Fruit fly (Drosophila melanogaster): Measurements from ENCODE around the gene sofe.

Gene sofe

dm6 chrX:10857376-10857775 lies at the start of gene sofe, which contains the start of gene CG2186 (continued):
- no peak for TF ChIP-seq Dfd (GFP tag; optimal IDR thresholded peaks at IDR 0.05)
- peak; percentile 64 for TF ChIP-seq jumu (GFP tag; optimal IDR thresholded peaks at IDR 0.05)
- peak; percentile 37 for TF ChIP-seq slp2 (GFP tag; optimal IDR thresholded peaks at IDR 0.05)
- peak; percentile 50 for TF ChIP-seq CG16863 (GFP tag; optimal IDR thresholded peaks at IDR 0.05)
- TF ChIP-seq CG12659 (GFP tag; optimal IDR thresholded peaks at IDR 0.05): peak; percentile 46
- peak; percentile 90 for TF ChIP-seq Scr (GFP tag; IDR thresholded peaks at IDR 0.05; ENCODE audit: partially characterized antibody)
- peak; percentile 23; the same call in 1 of the 2 replicates for TF ChIP-seq E2f1 (GFP tag; IDR thresholded peaks at IDR 0.05)
- TF ChIP-seq Rfx (GFP tag; IDR thresholded peaks at IDR 0.05): peak; percentile 70
- no peak for TF ChIP-seq CG43689 (GFP tag; IDR thresholded peaks at IDR 0.05)
- peak; percentile 14 for TF ChIP-seq NK7.1 (GFP tag; optimal IDR thresholded peaks at IDR 0.05)
- TF ChIP-seq CG15601 (tag; optimal IDR thresholded peaks at IDR 0.05): peak; percentile 45
- TF ChIP-seq CHES-1-like (GFP tag; optimal IDR thresholded peaks at IDR 0.05): peak; percentile 28
- TF ChIP-seq CG16813 (GFP tag; IDR thresholded peaks at IDR 0.05; ENCODE audit: partially characterized antibody): peak; percentile 86
- TF ChIP-seq psq (GFP tag; optimal IDR thresholded peaks at IDR 0.05): peak; percentile 21
- TF ChIP-seq Neu2 (GFP tag; optimal IDR thresholded peaks at IDR 0.05; ENCODE audit: borderline replicate concordance): no peak
- peak; percentile 50 for TF ChIP-seq CG7271 (tag; optimal IDR thresholded peaks at IDR 0.05)
- peak; percentile 29 for TF ChIP-seq CG18262 (tag; optimal IDR thresholded peaks at IDR 0.05)
- TF ChIP-seq Dbx (GFP tag; IDR thresholded peaks at IDR 0.05): peak; percentile 57; the same call in 1 of the 3 replicates
- TF ChIP-seq Usf (GFP tag; optimal IDR thresholded peaks at IDR 0.05): no peak
- no peak for TF ChIP-seq CG6272 (GFP tag; IDR thresholded peaks at IDR 0.05)
- TF ChIP-seq z (GFP tag; IDR thresholded peaks at IDR 0.05): no peak
- no peak for TF ChIP-seq cwo (GFP tag; optimal IDR thresholded peaks at IDR 0.05)
- no peak for TF ChIP-seq ap (GFP tag; IDR thresholded peaks at IDR 0.05)
- TF ChIP-seq bigmax (GFP tag; optimal IDR thresholded peaks at IDR 0.05): no peak
- no peak for TF ChIP-seq CG5180 (GFP tag; optimal IDR thresholded peaks at IDR 0.05)
- TF ChIP-seq CG18011 (GFP tag; optimal IDR thresholded peaks at IDR 0.05): peak; percentile 12
- no peak for TF ChIP-seq bcd (GFP tag; optimal IDR thresholded peaks at IDR 0.05)
- peak; percentile 39 for TF ChIP-seq CG1647 (GFP tag; optimal IDR thresholded peaks at IDR 0.05)
- no peak for TF ChIP-seq sqz (GFP tag; optimal IDR thresholded peaks at IDR 0.05)
- peak; percentile 21 for TF ChIP-seq Nf-YC (tag; optimal IDR thresholded peaks at IDR 0.05)
- no peak for TF ChIP-seq Trl (optimal IDR thresholded peaks at IDR 0.05)
- peak; percentile 60 for TF ChIP-seq Trl (GFP tag; optimal IDR thresholded peaks at IDR 0.05)
- TF ChIP-seq disco-r (GFP tag; optimal IDR thresholded peaks at IDR 0.05): no peak
- peak; percentile 45 for TF ChIP-seq CG4404 (GFP tag; IDR thresholded peaks at IDR 0.05)
- peak in 1 of 2 experiments; percentile 36 for TF ChIP-seq chif (GFP tag; optimal IDR thresholded peaks at IDR 0.05)
- peak; percentile 65 for TF ChIP-seq sob (GFP tag; IDR thresholded peaks at IDR 0.05)
- peak; percentile 79 for TF ChIP-seq E2f2 (GFP tag; IDR thresholded peaks at IDR 0.05)
- TF ChIP-seq D19B (GFP tag; optimal IDR thresholded peaks at IDR 0.05): no peak
- no peak for TF ChIP-seq Mrtf (GFP tag; IDR thresholded peaks at IDR 0.05)
- no peak for TF ChIP-seq p53 (GFP tag; optimal IDR thresholded peaks at IDR 0.05)
- no peak for TF ChIP-seq sim (GFP tag; IDR thresholded peaks at IDR 0.05)
- peak; percentile 11 for TF ChIP-seq CG10979 (tag; optimal IDR thresholded peaks at IDR 0.05)
- 0 out of 3 replicates have a peak, but pooled peaks have one; percentile 20 for TF ChIP-seq Aef1 (GFP tag; IDR thresholded peaks at IDR 0.05)
- peak; percentile 43; the same call in 1 of the 3 replicates for TF ChIP-seq CG7357 (GFP tag; IDR thresholded peaks at IDR 0.05)
- TF ChIP-seq CG17612 (GFP tag; IDR thresholded peaks at IDR 0.05): no peak
- TF ChIP-seq C15 (GFP tag; IDR thresholded peaks at IDR 0.05): no peak
- TF ChIP-seq hbn (GFP tag; IDR thresholded peaks at IDR 0.05; ENCODE audit: partially characterized antibody): peak; percentile 80
- no peak for TF ChIP-seq CG1024 (GFP tag; IDR thresholded peaks at IDR 0.05)
- peak; percentile 68 for TF ChIP-seq Ptx1 (GFP tag; IDR thresholded peaks at IDR 0.05)
- peak; percentile 77 for TF ChIP-seq CG3847 (GFP tag; IDR thresholded peaks at IDR 0.05)
- TF ChIP-seq ftz-f1 (GFP tag; optimal IDR thresholded peaks at IDR 0.05): no peak
- peak in 1 of 2 experiments; percentile 57 for TF ChIP-seq bsh (GFP tag; optimal IDR thresholded peaks at IDR 0.05)
